Fruit fly (Drosophila melanogaster): Measurements from ENCODE around the gene CREG.

Gene CREG

dm6 chr3R:17385329-17386019 is 9.0 kb downstream of the CREG start (continued):
- TF ChIP-seq CG17186 (GFP tag; optimal IDR thresholded peaks at IDR 0.05): peak; percentile 71
- TF ChIP-seq CG15601 (tag; optimal IDR thresholded peaks at IDR 0.05): peak; percentile 51
- TF ChIP-seq zen2 (GFP tag; IDR thresholded peaks at IDR 0.05; ENCODE audit: partially characterized antibody): no peak
- TF ChIP-seq GATAe (GFP tag; conservative IDR thresholded peaks at IDR 0.05): no peak
- TF ChIP-seq run (tag; optimal IDR thresholded peaks at IDR 0.05): no peak
- TF ChIP-seq CTCF (GFP tag; optimal IDR thresholded peaks at IDR 0.05): no peak
- peak; percentile 70 for TF ChIP-seq pum (GFP tag; optimal IDR thresholded peaks at IDR 0.05)
- TF ChIP-seq CG4854 (GFP tag; optimal IDR thresholded peaks at IDR 0.05): peak; percentile 19
- TF ChIP-seq ERR (GFP tag; optimal IDR thresholded peaks at IDR 0.05): peak; percentile 58
- TF ChIP-seq D19A (tag; optimal IDR thresholded peaks at IDR 0.05): peak; percentile 12
- TF ChIP-seq wek (GFP tag; optimal IDR thresholded peaks at IDR 0.05): peak; percentile 46
- no peak for TF ChIP-seq Ravus (GFP tag; IDR thresholded peaks at IDR 0.05)
- no peak for TF ChIP-seq dan (GFP tag; IDR thresholded peaks at IDR 0.05)
- no peak for TF ChIP-seq yki (optimal IDR thresholded peaks at IDR 0.05)
- 0 out of 2 replicates have a peak, but pooled peaks have one; percentile 7 for TF ChIP-seq CG10321 (GFP tag; IDR thresholded peaks at IDR 0.05)
- peak; percentile 46; the same call in 1 of the 2 replicates for TF ChIP-seq gsb (GFP tag; IDR thresholded peaks at IDR 0.05)
- TF ChIP-seq Scr (GFP tag; IDR thresholded peaks at IDR 0.05; ENCODE audit: partially characterized antibody): peak; percentile 30
- TF ChIP-seq sr (GFP tag; IDR thresholded peaks at IDR 0.05): peak; percentile 50; the same call in 1 of the 3 replicates
- TF ChIP-seq Nf-YB (GFP tag; optimal IDR thresholded peaks at IDR 0.05): no peak
- TF ChIP-seq inv (GFP tag; IDR thresholded peaks at IDR 0.05; ENCODE audit: partially characterized antibody): no peak
- TF ChIP-seq lilli (GFP tag; optimal IDR thresholded peaks at IDR 0.05): peak; percentile 69
- peak; percentile 55 for TF ChIP-seq Mad (GFP tag; optimal IDR thresholded peaks at IDR 0.05)
- peak; percentile 98 for TF ChIP-seq E2f2 (GFP tag; IDR thresholded peaks at IDR 0.05)
- TF ChIP-seq CG12769 (tag; optimal IDR thresholded peaks at IDR 0.05): peak; percentile 64
- TF ChIP-seq CG8478 (optimal IDR thresholded peaks at IDR 0.05): no peak
- peak; percentile 9 for TF ChIP-seq CG8359 (GFP tag; optimal IDR thresholded peaks at IDR 0.05; ENCODE audit: borderline replicate concordance)
- TF ChIP-seq gfzf (GFP tag; optimal IDR thresholded peaks at IDR 0.05): peak; percentile 84
- no peak for TF ChIP-seq fd64A (GFP tag; optimal IDR thresholded peaks at IDR 0.05)
- peak; percentile 49 for TF ChIP-seq Fer3 (tag; optimal IDR thresholded peaks at IDR 0.05)
- peak; percentile 56 for TF ChIP-seq amos (GFP tag; IDR thresholded peaks at IDR 0.05; ENCODE audit: partially characterized antibody)
- TF ChIP-seq CG17802 (tag; optimal IDR thresholded peaks at IDR 0.05): peak; percentile 9
- peak; percentile 46; the same call in 1 of the 3 replicates for TF ChIP-seq CG11093 (GFP tag; IDR thresholded peaks at IDR 0.05)
- peak; percentile 17 for TF ChIP-seq NK7.1 (GFP tag; optimal IDR thresholded peaks at IDR 0.05)
- TF ChIP-seq CG13296 (GFP tag; optimal IDR thresholded peaks at IDR 0.05): peak; percentile 50
- TF ChIP-seq CG43689 (GFP tag; IDR thresholded peaks at IDR 0.05): no peak
- peak; percentile 66 for TF ChIP-seq CG4282 (GFP tag; optimal IDR thresholded peaks at IDR 0.05)
- TF ChIP-seq grn (GFP tag; optimal IDR thresholded peaks at IDR 0.05): no peak
- TF ChIP-seq CG12071 (GFP tag; optimal IDR thresholded peaks at IDR 0.05): peak; percentile 23
- peak; percentile 60 for TF ChIP-seq CG6854 (GFP tag; optimal IDR thresholded peaks at IDR 0.05)
- peak; percentile 83 for TF ChIP-seq CG2120 (GFP tag; optimal IDR thresholded peaks at IDR 0.05)
- no peak for TF ChIP-seq hth (optimal IDR thresholded peaks at IDR 0.05)
- peak; percentile 49 for TF ChIP-seq CG12744 (GFP tag; optimal IDR thresholded peaks at IDR 0.05)
- no peak for TF ChIP-seq Tbp (GFP tag; optimal IDR thresholded peaks at IDR 0.05)
- no peak for TF ChIP-seq CG2129 (GFP tag; IDR thresholded peaks at IDR 0.05; ENCODE audit: partially characterized antibody)
- TF ChIP-seq HmgZ (tag; optimal IDR thresholded peaks at IDR 0.05): peak; percentile 65
- peak; percentile 19 for TF ChIP-seq CG12219 (GFP tag; optimal IDR thresholded peaks at IDR 0.05)
- peak; percentile 37 for TF ChIP-seq Usf (GFP tag; optimal IDR thresholded peaks at IDR 0.05)
- peak; percentile 3 for TF ChIP-seq gcm2 (GFP tag; optimal IDR thresholded peaks at IDR 0.05)
- no peak for TF ChIP-seq lola (GFP tag; optimal IDR thresholded peaks at IDR 0.05)
- TF ChIP-seq Bdp1 (GFP tag; optimal IDR thresholded peaks at IDR 0.05): peak; percentile 59
- peak; percentile 48 for TF ChIP-seq CG7839 (tag; optimal IDR thresholded peaks at IDR 0.05)
